Worm (Caenorhabditis elegans): Measurements from ENCODE around the gene clec-10.

Gene clec-10

ce11 chrII:388533-388932 is 13.9 kb upstream of the clec-10 start, which contains the start of gene nstp-4:
Gene nstp-4 (plus strand): TSS chrII:388833.
- TF ChIP-seq nhr-77 (tag; optimal IDR thresholded peaks at IDR 0.05) (no peak), unc-39 (tag; optimal IDR thresholded peaks at IDR 0.05) (no peak), R02D3.7 (tag; optimal IDR thresholded peaks at IDR 0.05) (no peak)

DNA sequence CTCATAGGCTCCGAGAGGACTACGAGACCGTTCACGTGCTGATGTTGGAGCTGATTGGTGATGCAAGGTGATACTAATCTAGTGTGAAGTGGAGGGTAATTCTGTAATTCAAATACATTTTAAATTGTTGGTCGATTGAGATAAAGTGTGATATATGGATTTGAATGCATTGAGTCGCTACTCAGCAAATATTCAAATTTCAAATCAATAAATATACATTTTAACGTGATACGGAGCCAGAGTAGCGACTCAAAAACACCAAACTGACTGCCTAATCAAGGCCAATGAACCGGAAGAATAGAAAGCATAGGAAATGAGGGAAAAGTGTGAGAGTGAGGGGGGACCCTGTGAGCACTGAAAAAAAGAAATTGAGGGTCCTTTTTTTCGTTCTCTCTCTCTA is 3.2 kb upstream of the clec-10 start, which contains the start of gene C03H5.6:
TSS of gene C03H5.6 (minus strand) at position 101 of the 400 bp plus-strand sequence.
- no peak for TF ChIP-seq alr-1 (tag; optimal IDR thresholded peaks at IDR 0.05)
- no peak for TF ChIP-seq sma-3 (GFP tag; optimal IDR thresholded peaks at IDR 0.05)
- no peak for TF ChIP-seq R02D3.7 (tag; optimal IDR thresholded peaks at IDR 0.05)
- no peak for TF ChIP-seq crh-2 (tag; optimal IDR thresholded peaks at IDR 0.05)
- no peak for TF ChIP-seq blmp-1 (tag; optimal IDR thresholded peaks at IDR 0.05; ENCODE audit: insufficient read depth)
- TF ChIP-seq unc-39 (tag; optimal IDR thresholded peaks at IDR 0.05): no peak
- no peak for TF ChIP-seq lin-39 (tag; optimal IDR thresholded peaks at IDR 0.05)

DNA sequence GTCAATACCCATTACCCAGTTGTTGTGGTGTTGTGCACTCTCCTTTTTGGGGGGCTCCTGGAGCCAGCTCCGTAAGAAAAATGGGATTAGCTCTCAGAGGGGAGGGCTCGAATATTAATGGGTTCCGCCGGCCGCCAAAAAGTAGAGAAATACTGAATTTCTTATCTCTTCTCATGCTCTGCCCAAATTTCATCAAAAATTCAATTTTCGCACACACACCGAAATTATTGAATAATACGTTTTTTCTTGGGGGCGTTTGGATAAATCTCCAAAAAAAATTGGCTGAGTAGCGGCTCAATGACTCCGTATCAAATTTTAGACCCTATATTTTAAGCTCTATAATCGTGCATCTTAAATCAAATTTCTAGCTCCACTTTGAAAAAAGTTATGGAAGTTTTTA is 2.3 kb upstream of the clec-10 start:
- TF ChIP-seq crh-2 (tag; optimal IDR thresholded peaks at IDR 0.05) (no peak), unc-55 (GFP tag; optimal IDR thresholded peaks at IDR 0.05) (no peak), nhr-237 (tag; optimal IDR thresholded peaks at IDR 0.05) (no peak), skn-1 (tag; optimal IDR thresholded peaks at IDR 0.05) (no peak), peb-1 (tag; optimal IDR thresholded peaks at IDR 0.05) (no peak), egl-27 (tag; optimal IDR thresholded peaks at IDR 0.05) (no peak), nhr-10 (tag; optimal IDR thresholded peaks at IDR 0.05) (no peak), lin-13 (GFP tag; optimal IDR thresholded peaks at IDR 0.05) (no peak)

DNA sequence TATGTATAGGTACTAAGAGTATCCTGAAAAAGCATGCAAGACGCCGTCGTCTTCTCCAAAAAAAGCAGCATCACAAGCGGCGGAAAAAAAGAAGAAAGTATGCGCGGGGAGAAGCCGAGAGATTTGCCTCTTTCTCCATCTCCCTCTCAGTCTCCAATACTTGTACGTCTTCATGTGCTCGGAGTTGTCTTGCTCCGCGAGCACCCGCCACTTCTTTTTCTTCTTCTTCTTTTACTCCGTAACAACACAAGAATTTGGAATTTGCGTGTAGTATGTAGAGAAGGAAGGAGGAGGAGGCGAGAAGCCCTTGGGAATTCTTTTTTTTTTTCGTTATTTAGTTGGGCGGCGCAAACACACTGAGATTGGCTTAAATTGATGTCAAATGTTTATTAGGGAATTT is 1.3 kb upstream of the clec-10 start:
- TF ChIP-seq unc-55 (GFP tag; optimal IDR thresholded peaks at IDR 0.05) (peak; percentile 61), nhr-10 (tag; optimal IDR thresholded peaks at IDR 0.05) (no peak), C34F6.9 (tag; optimal IDR thresholded peaks at IDR 0.05) (peak; percentile 49), nhr-25 (tag; optimal IDR thresholded peaks at IDR 0.05) (no peak), aly-2 (tag; optimal IDR thresholded peaks at IDR 0.05) (no peak), zag-1 (tag; optimal IDR thresholded peaks at IDR 0.05) (peak; percentile 49), elt-1 (tag; optimal IDR thresholded peaks at IDR 0.05) (no peak), mab-5 (tag; optimal IDR thresholded peaks at IDR 0.05) (peak; percentile 8), nhr-129 (tag; optimal IDR thresholded peaks at IDR 0.05) (peak; percentile 35), F13H6.1 (tag; optimal IDR thresholded peaks at IDR 0.05) (peak; percentile 13), lsy-2 (tag; optimal IDR thresholded peaks at IDR 0.05) (peak in 1 of 2 experiments; percentile 47)

ce11 chrII:410832-411231 is 8.4 kb downstream of the clec-10 start, which contains the start of the genes dnsn-1 and C24H12.4:
Gene dnsn-1 (minus strand): TSS chrII:410932.
Gene C24H12.4 (plus strand): TSS chrII:411222.
- TF ChIP-seq dmd-4 (tag; optimal IDR thresholded peaks at IDR 0.05) (peak; percentile 64), mbf-1 (tag; optimal IDR thresholded peaks at IDR 0.05) (no peak), gmeb-1 (tag; optimal IDR thresholded peaks at IDR 0.05) (peak; percentile 98), nhr-21 (tag; optimal IDR thresholded peaks at IDR 0.05) (peak; percentile 95), peb-1 (tag; optimal IDR thresholded peaks at IDR 0.05) (no peak), egl-27 (tag; optimal IDR thresholded peaks at IDR 0.05) (peak; percentile 86), fos-1 (tag; optimal IDR thresholded peaks at IDR 0.05) (peak; percentile 68), snpc-4 (tag; optimal IDR thresholded peaks at IDR 0.05) (peak; percentile 70), nhr-129 (tag; optimal IDR thresholded peaks at IDR 0.05) (peak; percentile 64), lsy-2 (tag; optimal IDR thresholded peaks at IDR 0.05) (peak; percentile 91 to 96), sma-9 (GFP tag; optimal IDR thresholded peaks at IDR 0.05) (peak; percentile 95), sma-9 (tag; optimal IDR thresholded peaks at IDR 0.05) (no peak), nhr-23 (tag; optimal IDR thresholded peaks at IDR 0.05) (no peak), lin-11 (tag; optimal IDR thresholded peaks at IDR 0.05) (peak; percentile 96), mab-5 (tag; optimal IDR thresholded peaks at IDR 0.05) (peak; percentile 88), lin-13 (GFP tag; optimal IDR thresholded peaks at IDR 0.05) (peak; percentile 95), skn-1 (tag; optimal IDR thresholded peaks at IDR 0.05) (no peak), ztf-11 (tag; optimal IDR thresholded peaks at IDR 0.05) (no peak), blmp-1 (tag; optimal IDR thresholded peaks at IDR 0.05; ENCODE audit: insufficient read depth) (peak; percentile 12), mdl-1 (tag; optimal IDR thresholded peaks at IDR 0.05) (peak in 1 of 2 experiments; percentile 47), nhr-237 (tag; optimal IDR thresholded peaks at IDR 0.05) (peak; percentile 59), ZK546.5 (tag; optimal IDR thresholded peaks at IDR 0.05) (peak; percentile 55), elt-1 (tag; optimal IDR thresholded peaks at IDR 0.05) (no peak), lin-39 (tag; optimal IDR thresholded peaks at IDR 0.05) (no peak), ztf-1 (GFP tag; conservative IDR thresholded peaks at IDR 0.05) (no peak), C34F6.9 (tag; optimal IDR thresholded peaks at IDR 0.05) (peak; percentile 94), sem-4 (tag; optimal IDR thresholded peaks at IDR 0.05) (peak; percentile 90), elt-3 (tag; optimal IDR thresholded peaks at IDR 0.05) (no peak), ceh-16 (tag; optimal IDR thresholded peaks at IDR 0.05) (peak; percentile 66), Y55F3AM.14 (GFP tag; optimal IDR thresholded peaks at IDR 0.05) (no peak), nhr-6 (tag; optimal IDR thresholded peaks at IDR 0.05) (peak; percentile 88), zag-1 (tag; optimal IDR thresholded peaks at IDR 0.05) (peak; percentile 46), ceh-82 (tag; optimal IDR thresholded peaks at IDR 0.05) (peak; percentile 53), unc-62 (GFP tag; optimal IDR thresholded peaks at IDR 0.05) (no peak), nhr-25 (tag; optimal IDR thresholded peaks at IDR 0.05) (peak; percentile 93)

Data from whole organism, L2 larva.